Worm (Caenorhabditis elegans): ENCODE measurements around the gene C09H10.5.
A peak's percentile ranks its signal among the peaks of the same experiment; 100 is the strongest.

C09H10.5 gene

ce11 chrII:11135773-11136172 lies 32.2 kb upstream of the C09H10.5 start (continued):
- no peak for TF ChIP-seq nhr-11 (tag; optimal IDR thresholded peaks at IDR 0.05)
- TF ChIP-seq elt-2 (tag; optimal IDR thresholded peaks at IDR 0.05): peak; percentile 4
- no peak for TF ChIP-seq mef-2 (tag; optimal IDR thresholded peaks at IDR 0.05)
- TF ChIP-seq ceh-63 (GFP tag; optimal IDR thresholded peaks at IDR 0.05): no peak
- no peak for TF ChIP-seq sup-37 (GFP tag; optimal IDR thresholded peaks at IDR 0.05)
- TF ChIP-seq nhr-76 (tag; optimal IDR thresholded peaks at IDR 0.05): no peak
- TF ChIP-seq ceh-8 (GFP tag; optimal IDR thresholded peaks at IDR 0.05): no peak
- TF ChIP-seq blmp-1 (tag; optimal IDR thresholded peaks at IDR 0.05): no peak
- no peak for TF ChIP-seq skn-1 (tag; optimal IDR thresholded peaks at IDR 0.05)
- no peak for TF ChIP-seq ceh-88 (GFP tag; IDR thresholded peaks at IDR 0.05)
- no peak for TF ChIP-seq pag-3 (tag; optimal IDR thresholded peaks at IDR 0.05; ENCODE audit: borderline replicate concordance, insufficient read depth)
- TF ChIP-seq nhr-12 (tag; optimal IDR thresholded peaks at IDR 0.05): no peak
- TF ChIP-seq ama-1 (optimal IDR thresholded peaks at IDR 0.05): no peak
- no peak for TF ChIP-seq sox-4 (tag; optimal IDR thresholded peaks at IDR 0.05)
- TF ChIP-seq unc-30 (tag; optimal IDR thresholded peaks at IDR 0.05): no peak
- TF ChIP-seq dsc-1 (tag; optimal IDR thresholded peaks at IDR 0.05): no peak
- TF ChIP-seq nhr-237 (tag; optimal IDR thresholded peaks at IDR 0.05): no peak
- TF ChIP-seq efl-3 (GFP tag; optimal IDR thresholded peaks at IDR 0.05): no peak
- no peak for TF ChIP-seq ceh-82 (tag; optimal IDR thresholded peaks at IDR 0.05)
- no peak for TF ChIP-seq ces-1 (GFP tag; optimal IDR thresholded peaks at IDR 0.05)
- no peak for TF ChIP-seq unc-86 (tag; optimal IDR thresholded peaks at IDR 0.05)
- no peak for TF ChIP-seq pax-3 (tag; optimal IDR thresholded peaks at IDR 0.05)
- no peak for TF ChIP-seq egl-27 (tag; optimal IDR thresholded peaks at IDR 0.05)
- no peak for TF ChIP-seq fkh-4 (tag; optimal IDR thresholded peaks at IDR 0.05; ENCODE audit: borderline replicate concordance)
- no peak for TF ChIP-seq lir-3 (tag; optimal IDR thresholded peaks at IDR 0.05; ENCODE audit: poor library complexity)
- TF ChIP-seq nhr-47 (tag; optimal IDR thresholded peaks at IDR 0.05): no peak
- no peak for TF ChIP-seq fos-1 (tag; optimal IDR thresholded peaks at IDR 0.05)
- no peak for TF ChIP-seq hlh-17 (GFP tag; optimal IDR thresholded peaks at IDR 0.05; ENCODE audit: borderline replicate concordance)
- TF ChIP-seq nhr-20 (tag; optimal IDR thresholded peaks at IDR 0.05): no peak
- no peak for TF ChIP-seq tlp-1 (tag; optimal IDR thresholded peaks at IDR 0.05)
- TF ChIP-seq ets-5 (GFP tag; IDR thresholded peaks at IDR 0.05): no peak
- peak; percentile 67 for TF ChIP-seq nhr-71 (tag; optimal IDR thresholded peaks at IDR 0.05)
- TF ChIP-seq egl-13 (tag; optimal IDR thresholded peaks at IDR 0.05): no peak
- TF ChIP-seq lin-14 (GFP tag; optimal IDR thresholded peaks at IDR 0.05): peak; percentile 74
- no peak for TF ChIP-seq fkh-10 (GFP tag; optimal IDR thresholded peaks at IDR 0.05)
- TF ChIP-seq rnt-1 (tag; optimal IDR thresholded peaks at IDR 0.05): peak; percentile 66
- TF ChIP-seq unc-98 (GFP tag; IDR thresholded peaks at IDR 0.05): no peak
- TF ChIP-seq C04F5.9 (tag; optimal IDR thresholded peaks at IDR 0.05): no peak

ce11 chrII:11134828-11135227 lies 31.3 kb upstream of the C09H10.5 start, which contains the start of gene F40F8.5:
Gene F40F8.5 (minus strand): TSS chrII:11134928.
- TF ChIP-seq grh-1 (GFP tag; IDR thresholded peaks at IDR 0.05): no peak
- no peak for TF ChIP-seq nhr-12 (tag; optimal IDR thresholded peaks at IDR 0.05)
- TF ChIP-seq fkh-8 (tag; optimal IDR thresholded peaks at IDR 0.05): no peak
- TF ChIP-seq snpc-4 (tag; optimal IDR thresholded peaks at IDR 0.05): no peak
- no peak for TF ChIP-seq fkh-4 (tag; optimal IDR thresholded peaks at IDR 0.05; ENCODE audit: borderline replicate concordance)
- TF ChIP-seq mab-9 (GFP tag; IDR thresholded peaks at IDR 0.05): no peak
- no peak for TF ChIP-seq ceh-82 (tag; optimal IDR thresholded peaks at IDR 0.05)
- no peak for TF ChIP-seq lin-15B (tag; optimal IDR thresholded peaks at IDR 0.05)
- TF ChIP-seq ets-5 (GFP tag; IDR thresholded peaks at IDR 0.05): no peak
- no peak for TF ChIP-seq mef-2 (tag; optimal IDR thresholded peaks at IDR 0.05)
- TF ChIP-seq ceh-63 (GFP tag; optimal IDR thresholded peaks at IDR 0.05): no peak
- no peak for TF ChIP-seq unc-86 (tag; optimal IDR thresholded peaks at IDR 0.05)
- no peak for TF ChIP-seq aha-1 (tag; optimal IDR thresholded peaks at IDR 0.05)
- no peak for TF ChIP-seq ztf-4 (tag; optimal IDR thresholded peaks at IDR 0.05)
- no peak for TF ChIP-seq ceh-8 (GFP tag; optimal IDR thresholded peaks at IDR 0.05)
